Worm (Caenorhabditis elegans): ENCODE data around the gene ZC239.3.

ce11 chrII:3170089-3170488 lies 45.8 kb upstream of the ZC239.3 start, which contains the start of gene fbxc-55:
- TF ChIP-seq D2030.7 (GFP tag; IDR thresholded peaks at IDR 0.05) (no peak), unc-62 (GFP tag; optimal IDR thresholded peaks at IDR 0.05) (no peak), attf-6 (GFP tag; IDR thresholded peaks at IDR 0.05) (no peak), dpl-1 (GFP tag; optimal IDR thresholded peaks at IDR 0.05) (no peak), zfh-2 (GFP tag; conservative IDR thresholded peaks at IDR 0.05) (no peak), ceh-100 (GFP tag; IDR thresholded peaks at IDR 0.05) (no peak), nhr-179 (tag; optimal IDR thresholded peaks at IDR 0.05) (no peak), ceh-40 (GFP tag; IDR thresholded peaks at IDR 0.05) (no peak), pbrm-1 (GFP tag; IDR thresholded peaks at IDR 0.05) (no peak)

Measured in whole organism, young adult.